Worm (Caenorhabditis elegans) whole organism, L1 larva: ENCODE measurements around the gene F58F9.9.

Source experiments
- C04F5.9 ChIP-seq: sonication (generic microtip); optimal IDR thresholded peaks from 2 replicates; lab custom pipeline; 2016; ENCODE audit warnings: missing genetic modification characterization, missing compliant biosample characterization
- C34B4.2 ChIP-seq: sonication (generic microtip); optimal IDR thresholded peaks from 2 replicates; lab custom pipeline; 2017; ENCODE audit warnings: mild to moderate bottlenecking, missing genetic modification characterization, missing compliant biosample characterization
- Y116A8C.19 ChIP-seq: sonication (generic microtip); optimal IDR thresholded peaks from 2 replicates; lab custom pipeline; 2016; ENCODE audit warnings: missing compliant biosample characterization, missing genetic modification characterization, borderline replicate concordance
- aly-2 ChIP-seq: fragments of 150-350 bp; optimal IDR thresholded peaks from 2 replicates; lab custom pipeline; 2014; ENCODE audit warnings: missing biosample characterization, missing genetic modification characterization
- ama-1 ChIP-seq: fragments of 150-350 bp; optimal IDR thresholded peaks from 2 replicates; lab custom pipeline; 2014
- ceh-63 ChIP-seq: fragments of 200-800 bp; sonication (Bioruptor generic); optimal IDR thresholded peaks from 2 replicates; lab custom pipeline; 2018; ENCODE audit warnings: mild to moderate bottlenecking, missing genetic modification characterization, missing compliant biosample characterization
- ceh-8 ChIP-seq: fragments of 200-800 bp; sonication (Bioruptor generic); optimal IDR thresholded peaks from 2 replicates; lab custom pipeline; 2018; ENCODE audit warnings: mild to moderate bottlenecking, missing genetic modification characterization, moderate library complexity, missing compliant biosample characterization
- ceh-90 ChIP-seq: sonication (generic microtip); optimal IDR thresholded peaks from 2 replicates; lab custom pipeline; 2016; ENCODE audit warnings: missing genetic modification characterization, missing compliant biosample characterization
- dpl-1 ChIP-seq, 3 experiments: fragments of 150-350 bp in 2 of 3; sonication (generic microtip) in 1 of 3; optimal IDR thresholded peaks; 2 replicates each; lab custom pipeline; 2014 to 2017; ENCODE audit warnings: missing biosample characterization in 3 of 3, missing genetic modification characterization in 3 of 3, missing genetic modification reagents in 3 of 3
- dsc-1 ChIP-seq: sonication (generic microtip); optimal IDR thresholded peaks from 2 replicates; lab custom pipeline; 2016; ENCODE audit warnings: mild to moderate bottlenecking, missing genetic modification characterization, missing compliant biosample characterization
- efl-1 ChIP-seq, 4 experiments: fragments of 150-350 bp; optimal IDR thresholded peaks in 3 of 4; peaks in 1 of 4; 1 replicate in 1 of 4; 2 replicates in 3 of 4; lab custom pipeline; 2014; ENCODE audit warnings: missing biosample characterization in 2 of 4, missing genetic modification characterization in 2 of 4, missing genetic modification reagents in 2 of 4
- efl-3 ChIP-seq: fragments of 200-800 bp; sonication (Bioruptor generic); optimal IDR thresholded peaks from 2 replicates; lab custom pipeline; 2018; ENCODE audit warnings: mild to moderate bottlenecking, missing genetic modification characterization, missing compliant biosample characterization
- egl-13 ChIP-seq: sonication (generic microtip); optimal IDR thresholded peaks from 2 replicates; lab custom pipeline; 2016; ENCODE audit warnings: missing genotype, missing genetic modification reagents, missing genetic modification characterization, missing compliant biosample characterization
- egl-27 ChIP-seq, 2 experiments: fragments of 150-350 bp in 1 of 2; sonication (generic microtip); optimal IDR thresholded peaks; 3 replicates each; lab custom pipeline; 2017 to 2018; ENCODE audit warnings: missing biosample characterization in 2 of 2, missing genetic modification characterization in 2 of 2, missing genetic modification reagents in 2 of 2
- elt-2 ChIP-seq: sonication (generic microtip); optimal IDR thresholded peaks from 2 replicates; lab custom pipeline; 2016; ENCODE audit warnings: missing genetic modification characterization, mild to moderate bottlenecking, inconsistent platforms, missing compliant biosample characterization, missing genetic modification reagents
- fkh-10 ChIP-seq: sonication (generic microtip); optimal IDR thresholded peaks from 2 replicates; lab custom pipeline; 2017; ENCODE audit warnings: missing biosample characterization, missing genetic modification reagents, missing genetic modification characterization
- fkh-4 ChIP-seq: sonication (generic microtip); optimal IDR thresholded peaks from 2 replicates; lab custom pipeline; 2016; ENCODE audit warnings: missing compliant biosample characterization, missing genetic modification characterization, borderline replicate concordance
- fkh-8 ChIP-seq: sonication (generic microtip); optimal IDR thresholded peaks from 2 replicates; lab custom pipeline; 2016; ENCODE audit warnings: mild to moderate bottlenecking, missing genetic modification characterization, missing compliant biosample characterization
- grh-1 ChIP-seq: fragments of 200-800 bp; sonication (Bioruptor generic); IDR thresholded peaks from 2 replicates; pipeline ENCODE4 v1.3.6; 2022; ENCODE audit warnings: missing genetic modification reagents, missing genetic modification characterization, missing compliant biosample characterization
- hlh-17 ChIP-seq: fragments of 200-800 bp; sonication (Bioruptor generic); optimal IDR thresholded peaks from 2 replicates; lab custom pipeline; 2018; ENCODE audit warnings: missing genetic modification characterization, mild to moderate bottlenecking, missing compliant biosample characterization, moderate library complexity, borderline replicate concordance
- hlh-4 ChIP-seq: sonication (generic microtip); optimal IDR thresholded peaks from 2 replicates; lab custom pipeline; 2016; ENCODE audit warnings: mild to moderate bottlenecking, missing genetic modification characterization, missing compliant biosample characterization
- hpl-2 ChIP-seq: fragments of 150-350 bp; optimal IDR thresholded peaks from 2 replicates; lab custom pipeline; 2014; ENCODE audit warnings: missing biosample characterization, missing genetic modification reagents, missing genetic modification characterization
- isw-1 ChIP-seq: fragments of 200-800 bp; sonication (Bioruptor generic); IDR thresholded peaks from 2 replicates; pipeline ENCODE4 v1.3.6; 2022; ENCODE audit warnings: missing genetic modification characterization, missing compliant biosample characterization
- jun-1 ChIP-seq: fragments of 150-350 bp; optimal IDR thresholded peaks from 2 replicates; lab custom pipeline; 2014; ENCODE audit warnings: missing biosample characterization, missing genetic modification reagents, missing genetic modification characterization
- lin-14 ChIP-seq: fragments of 200-800 bp; sonication (Bioruptor generic); optimal IDR thresholded peaks from 2 replicates; lab custom pipeline; 2018; ENCODE audit warnings: mild to moderate bottlenecking, missing genetic modification characterization, moderate library complexity, missing compliant biosample characterization
- lin-15B ChIP-seq: fragments of 150-350 bp; sonication (generic microtip); optimal IDR thresholded peaks from 3 replicates; lab custom pipeline; 2014; ENCODE audit warnings: missing biosample characterization, missing genetic modification characterization
- lin-35 ChIP-seq, 2 experiments: fragments of 150-350 bp; optimal IDR thresholded peaks; 2 replicates each; lab custom pipeline; 2014; ENCODE audit warnings: missing biosample characterization in 2 of 2, missing genetic modification characterization in 2 of 2, missing genetic modification reagents in 2 of 2
- lin-39 ChIP-seq: fragments of 150-350 bp; optimal IDR thresholded peaks from 2 replicates; lab custom pipeline; 2014; ENCODE audit warnings: missing biosample characterization, missing genetic modification reagents, missing genetic modification characterization
- mdl-1 ChIP-seq, 2 experiments: fragments of 150-350 bp; optimal IDR thresholded peaks; 2 replicates each; lab custom pipeline; 2014 to 2017; ENCODE audit warnings: missing biosample characterization in 2 of 2, missing genetic modification characterization in 2 of 2, inconsistent platforms in 1 of 2
- nhr-11 ChIP-seq: fragments of 150-350 bp; optimal IDR thresholded peaks from 2 replicates; lab custom pipeline; 2014; ENCODE audit warnings: missing biosample characterization, missing genetic modification characterization
- nhr-12 ChIP-seq: sonication (generic microtip); optimal IDR thresholded peaks from 2 replicates; lab custom pipeline; 2017; ENCODE audit warnings: missing biosample characterization, missing genetic modification characterization
- nhr-19 ChIP-seq: fragments of 200-800 bp; sonication (Bioruptor generic); conservative IDR thresholded peaks from 2 replicates; pipeline ENCODE4 v1.3.6; 2022; ENCODE audit warnings: missing genetic modification characterization, missing compliant biosample characterization
- nhr-237 ChIP-seq: fragments of 150-350 bp; optimal IDR thresholded peaks from 2 replicates; lab custom pipeline; 2014; ENCODE audit warnings: missing biosample characterization, missing genetic modification characterization
- nhr-28 ChIP-seq: fragments of 150-350 bp; optimal IDR thresholded peaks from 2 replicates; lab custom pipeline; 2014; ENCODE audit warnings: missing biosample characterization, missing genetic modification characterization
- nhr-47 ChIP-seq: sonication (generic microtip); optimal IDR thresholded peaks from 2 replicates; lab custom pipeline; 2016; ENCODE audit warnings: mild to moderate bottlenecking, missing genetic modification characterization, moderate library complexity, missing compliant biosample characterization
- nhr-71 ChIP-seq: sonication (generic microtip); optimal IDR thresholded peaks from 2 replicates; lab custom pipeline; 2016; ENCODE audit warnings: mild to moderate bottlenecking, missing genetic modification characterization, moderate library complexity, missing compliant biosample characterization
- nhr-77 ChIP-seq: fragments of 150-350 bp; optimal IDR thresholded peaks from 2 replicates; lab custom pipeline; 2014; ENCODE audit warnings: missing biosample characterization, missing genetic modification characterization
- nhr-85 ChIP-seq: sonication (generic microtip); peaks from one replicate; lab custom pipeline; 2016; ENCODE audit warnings: missing genetic modification characterization, inconsistent platforms, missing compliant biosample characterization
- pax-3 ChIP-seq: fragments of 200-800 bp; sonication (Bioruptor generic); optimal IDR thresholded peaks from 2 replicates; lab custom pipeline; 2018; ENCODE audit warnings: mild to moderate bottlenecking, missing genetic modification characterization, moderate library complexity, missing compliant biosample characterization
- pqm-1 ChIP-seq: sonication (generic microtip); optimal IDR thresholded peaks from 3 replicates; lab custom pipeline; 2017; ENCODE audit warnings: missing biosample characterization, missing genetic modification characterization
- snpc-4 ChIP-seq: fragments of 150-350 bp; optimal IDR thresholded peaks from 2 replicates; lab custom pipeline; 2014; ENCODE audit warnings: missing biosample characterization, missing genetic modification characterization
- snu-23 ChIP-seq: sonication (generic microtip); optimal IDR thresholded peaks from 2 replicates; lab custom pipeline; 2016; ENCODE audit warnings: missing genetic modification characterization, missing compliant biosample characterization
- sptf-1 ChIP-seq: fragments of 150-350 bp; optimal IDR thresholded peaks from 2 replicates; lab custom pipeline; 2014; ENCODE audit warnings: missing biosample characterization, missing genetic modification characterization
- sup-37 ChIP-seq: fragments of 200-800 bp; sonication (Bioruptor generic); optimal IDR thresholded peaks from 2 replicates; lab custom pipeline; 2018; ENCODE audit warnings: mild to moderate bottlenecking, missing genetic modification characterization, missing compliant biosample characterization
- swsn-7 ChIP-seq: sonication (generic microtip); optimal IDR thresholded peaks from 2 replicates; lab custom pipeline; 2016; ENCODE audit warnings: missing genetic modification characterization, missing compliant biosample characterization
- tbx-2 ChIP-seq: sonication (generic microtip); optimal IDR thresholded peaks from 2 replicates; lab custom pipeline; 2016; ENCODE audit warnings: missing genetic modification characterization, missing compliant biosample characterization
- unc-30 ChIP-seq: sonication (generic microtip); optimal IDR thresholded peaks from 2 replicates; lab custom pipeline; 2017; ENCODE audit warnings: missing biosample characterization, missing genetic modification characterization
- unc-62 ChIP-seq: fragments of 150-350 bp; optimal IDR thresholded peaks from 2 replicates; lab custom pipeline; 2014; ENCODE audit warnings: missing biosample characterization, missing genetic modification reagents, missing genetic modification characterization
- unc-86 ChIP-seq: sonication (generic microtip); optimal IDR thresholded peaks from 2 replicates; lab custom pipeline; 2016; ENCODE audit warnings: missing genetic modification characterization, missing compliant biosample characterization
- xbp-1 ChIP-seq: sonication (generic microtip); optimal IDR thresholded peaks from 2 replicates; lab custom pipeline; 2016; ENCODE audit warnings: missing genetic modification characterization, missing compliant biosample characterization
- zag-1 ChIP-seq: fragments of 150-350 bp; optimal IDR thresholded peaks from 2 replicates; lab custom pipeline; 2014; ENCODE audit warnings: missing biosample characterization, missing genetic modification characterization
- ztf-4 ChIP-seq: fragments of 150-350 bp; optimal IDR thresholded peaks from 2 replicates; lab custom pipeline; 2014; ENCODE audit warnings: missing biosample characterization, missing genetic modification characterization

F58F9.9 gene

ce11 chrIV:6206294-6206776 is 33.8 kb upstream of the F58F9.9 start, which contains the start of gene C49A9.10 (continued):
- peak; percentile 96 for TF ChIP-seq nhr-71 (tag; lab: Kevin White, UChicago)
- TF ChIP-seq snu-23 (GFP tag; lab: Kevin White, UChicago), result peak; percentile 91
- peak; percentile 92 for TF ChIP-seq swsn-7 (tag; lab: Kevin White, UChicago)
- TF ChIP-seq nhr-85 (tag; lab: Kevin White, UChicago), result peak; percentile 97
- peak; percentile 93 for TF ChIP-seq C04F5.9 (tag; lab: Kevin White, UChicago)
- peak in 1 of 2 experiments; percentile 61 for TF ChIP-seq mdl-1 (tag; optimal IDR thresholded peaks at IDR 0.05; lab: Kevin White, UChicago)
- no peak for TF ChIP-seq ceh-63 (GFP tag; lab: Kevin White, UChicago)
- no peak for TF ChIP-seq unc-62
- TF ChIP-seq lin-14, result peak; percentile 91
- TF ChIP-seq lin-15B (tag; lab: Kevin White, UChicago), result peak; percentile 65
- peak; percentile 53 for TF ChIP-seq jun-1 (tag; lab: Kevin White, UChicago)
- peak; percentile 88 for TF ChIP-seq elt-2
- TF ChIP-seq unc-30 (tag; lab: Kevin White, UChicago), result no peak
- TF ChIP-seq nhr-237 (tag; lab: Kevin White, UChicago), result no peak
- peak; percentile 95 to 97 (median 97) for TF ChIP-seq dpl-1 (GFP tag; optimal IDR thresholded peaks at IDR 0.05; lab: Kevin White, UChicago)
- no peak for TF ChIP-seq nhr-12 (tag; lab: Kevin White, UChicago)
- TF ChIP-seq grh-1 (GFP tag; lab: Robert Waterston, UW), result peak; percentile 87
- TF ChIP-seq nhr-47 (tag; lab: Kevin White, UChicago), result peak; percentile 97
- peak; percentile 74 for TF ChIP-seq hlh-17 (GFP tag; lab: Kevin White, UChicago)
- peak; percentile 89 for TF ChIP-seq nhr-19 (GFP tag; lab: Robert Waterston, UW)
- TF ChIP-seq C34B4.2 (tag; lab: Kevin White, UChicago), result peak; percentile 61
- peak; percentile 97 for TF ChIP-seq dsc-1
- TF ChIP-seq lin-35 (GFP tag; optimal IDR thresholded peaks at IDR 0.05; lab: Kevin White, UChicago), result peak; percentile 98
- TF ChIP-seq sup-37 (GFP tag; lab: Kevin White, UChicago), result peak; percentile 86
- no peak for TF ChIP-seq zag-1 (tag; lab: Kevin White, UChicago)
- TF ChIP-seq nhr-28 (tag; lab: Kevin White, UChicago), result no peak
- peak; percentile 82 for TF ChIP-seq ceh-8 (GFP tag; lab: Kevin White, UChicago)
- peak; percentile 85 for TF ChIP-seq isw-1 (GFP tag; lab: Robert Waterston, UW)
- peak; percentile 70 for TF ChIP-seq snpc-4
- TF ChIP-seq efl-3, result peak; percentile 45
- peak; percentile 47 for TF ChIP-seq hpl-2 (GFP tag; lab: Kevin White, UChicago)
- TF ChIP-seq egl-27 (tag; optimal IDR thresholded peaks at IDR 0.05; lab: Kevin White, UChicago), result no peak
- TF ChIP-seq egl-13 (tag; lab: Kevin White, UChicago), result peak; percentile 95
- no peak for TF ChIP-seq fkh-10
- TF ChIP-seq unc-86 (tag; lab: Kevin White, UChicago), result peak; percentile 88
- peak; percentile 76 for TF ChIP-seq fkh-8
- TF ChIP-seq hlh-4 (tag; lab: Kevin White, UChicago), result peak; percentile 88
- peak; percentile 9 for TF ChIP-seq aly-2 (tag; lab: Kevin White, UChicago)
- peak; percentile 98 for TF ChIP-seq fkh-4 (tag; lab: Kevin White, UChicago)
- peak; percentile 2 for TF ChIP-seq nhr-77 (tag; lab: Kevin White, UChicago)
- TF ChIP-seq tbx-2 (tag; lab: Kevin White, UChicago), result peak; percentile 96
- TF ChIP-seq xbp-1 (tag; lab: Kevin White, UChicago), result peak; percentile 92
- peak; percentile 88 for TF ChIP-seq Y116A8C.19 (tag; lab: Kevin White, UChicago)
- peak; percentile 97 for TF ChIP-seq pax-3 (tag; lab: Kevin White, UChicago)
- TF ChIP-seq ztf-4 (tag; lab: Kevin White, UChicago), result peak; percentile 42
- no peak for TF ChIP-seq pqm-1 (tag; lab: Kevin White, UChicago)
- peak; percentile 98 for TF ChIP-seq ceh-90
- TF ChIP-seq ama-1, result no peak
- peak; percentile 80 for TF ChIP-seq lin-39
- TF ChIP-seq sptf-1 (tag; lab: Kevin White, UChicago), result no peak
- peak; percentile 28 for TF ChIP-seq nhr-11 (tag; lab: Kevin White, UChicago)
- peak; percentile 98 to 99 for TF ChIP-seq efl-1 (optimal IDR thresholded peaks at IDR 0.05; lab: Kevin White, UChicago)
- peak; percentile 98 to 100 for TF ChIP-seq efl-1 (GFP tag; optimal IDR thresholded peaks at IDR 0.05 in 1 of 2; lab: Kevin White, UChicago)
